Worm (Caenorhabditis elegans): ENCODE data around the gene F11A5.5.

Gene F11A5.5

DNA sequence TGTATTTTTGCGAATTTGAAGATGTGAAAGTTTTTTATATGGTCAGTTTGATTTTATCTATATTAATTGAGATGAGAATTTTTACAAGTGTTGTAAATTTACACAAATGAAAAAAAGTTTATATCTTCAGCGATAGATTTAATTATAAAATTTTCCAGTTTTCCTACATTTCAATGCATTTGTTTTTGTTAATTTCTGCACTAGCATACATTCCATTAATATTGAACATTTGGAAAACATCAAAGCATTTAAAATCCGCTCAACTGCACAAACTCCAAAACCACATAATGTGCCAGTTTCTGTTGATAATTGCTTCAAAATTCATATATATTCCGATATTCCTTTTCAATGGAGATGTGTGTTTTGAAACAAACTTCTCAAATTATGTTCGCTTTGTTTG is 15.2 kb upstream of the F11A5.5 start, which contains the start of gene srh-277:
Gene srh-277, plus strand, starts transcription at position 301 of the 400 bp plus-strand sequence.
- TF ChIP-seq nhr-237 (tag; optimal IDR thresholded peaks at IDR 0.05) (no peak), lin-13 (GFP tag; optimal IDR thresholded peaks at IDR 0.05) (no peak), skn-1 (tag; optimal IDR thresholded peaks at IDR 0.05) (no peak), C04F5.9 (tag; optimal IDR thresholded peaks at IDR 0.05) (no peak), swsn-7 (tag; optimal IDR thresholded peaks at IDR 0.05) (no peak), mep-1 (tag; optimal IDR thresholded peaks at IDR 0.05) (no peak), lin-39 (tag; optimal IDR thresholded peaks at IDR 0.05) (no peak), alr-1 (tag; optimal IDR thresholded peaks at IDR 0.05; ENCODE audit: borderline replicate concordance) (no peak), nhr-11 (tag; optimal IDR thresholded peaks at IDR 0.05) (no peak), sptf-1 (tag; optimal IDR thresholded peaks at IDR 0.05) (no peak), C34B4.2 (tag; optimal IDR thresholded peaks at IDR 0.05) (no peak), nhr-84 (tag; optimal IDR thresholded peaks at IDR 0.05) (no peak), unc-86 (tag; optimal IDR thresholded peaks at IDR 0.05) (no peak), ceh-88 (GFP tag; IDR thresholded peaks at IDR 0.05) (no peak)

DNA sequence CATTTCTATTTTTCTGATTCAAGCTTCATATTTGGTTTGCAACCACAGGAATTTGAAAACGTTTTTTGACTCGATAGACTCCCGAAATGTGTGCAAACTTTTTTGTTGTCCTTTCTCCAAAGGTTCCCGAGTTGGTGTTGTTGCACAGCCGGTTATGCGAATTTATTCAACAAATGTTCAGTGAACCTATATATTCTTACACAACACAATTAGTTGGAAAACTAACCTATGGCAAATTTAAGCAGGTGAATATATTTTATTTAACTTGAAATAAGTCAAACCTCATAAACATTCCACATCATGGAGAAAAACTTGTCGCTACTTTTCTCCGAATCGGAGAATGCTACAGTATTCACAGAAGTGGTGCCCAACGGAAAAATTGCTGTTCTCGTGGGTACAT is 14.8 kb upstream of the F11A5.5 start, which contains the start of gene srz-14:
Gene srz-14, plus strand, starts transcription at position 301 of the 400 bp plus-strand sequence.
- TF ChIP-seq tbx-2 (tag; optimal IDR thresholded peaks at IDR 0.05) (no peak), grh-1 (GFP tag; IDR thresholded peaks at IDR 0.05) (no peak), lin-14 (GFP tag; optimal IDR thresholded peaks at IDR 0.05) (no peak), lin-35 (GFP tag; optimal IDR thresholded peaks at IDR 0.05) (no peak), ceh-63 (GFP tag; optimal IDR thresholded peaks at IDR 0.05) (no peak), nhr-71 (tag; optimal IDR thresholded peaks at IDR 0.05) (no peak), isw-1 (GFP tag; IDR thresholded peaks at IDR 0.05) (no peak), mef-2 (tag; optimal IDR thresholded peaks at IDR 0.05) (no peak), fos-1 (tag; optimal IDR thresholded peaks at IDR 0.05) (no peak), nhr-47 (tag; optimal IDR thresholded peaks at IDR 0.05) (no peak), ceh-8 (GFP tag; optimal IDR thresholded peaks at IDR 0.05) (no peak), elt-2 (tag; optimal IDR thresholded peaks at IDR 0.05) (no peak), zip-4 (GFP tag; optimal IDR thresholded peaks at IDR 0.05) (no peak), nhr-85 (tag) (no peak), aly-2 (tag; optimal IDR thresholded peaks at IDR 0.05) (no peak), dsc-1 (tag; optimal IDR thresholded peaks at IDR 0.05) (no peak)

DNA sequence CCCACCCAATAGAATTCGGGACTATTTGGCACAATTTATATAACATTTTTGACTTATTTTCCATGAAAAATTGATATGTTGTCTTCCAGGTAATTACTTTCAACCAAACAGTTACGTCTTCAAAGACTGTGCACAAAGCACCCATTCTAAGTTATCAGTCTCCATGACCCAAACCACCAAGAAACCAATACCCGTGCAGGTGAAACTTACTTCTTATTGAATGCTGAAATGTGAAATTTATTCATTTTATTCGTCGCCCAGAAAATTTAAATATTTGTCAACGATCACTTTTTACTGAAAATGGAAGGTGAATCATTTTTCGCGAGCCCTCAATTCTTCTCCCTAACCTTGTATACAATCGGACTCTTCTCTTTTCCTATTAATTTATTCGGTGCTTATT is 7.6 kb upstream of the F11A5.5 start, which contains the start of gene srh-281:
Gene srh-281, plus strand, starts transcription at position 301 of the 400 bp plus-strand sequence.
- no peak for TF ChIP-seq nhr-237 (tag; optimal IDR thresholded peaks at IDR 0.05)
- TF ChIP-seq lin-15B (tag; optimal IDR thresholded peaks at IDR 0.05) = no peak
- TF ChIP-seq egl-27 (tag; optimal IDR thresholded peaks at IDR 0.05) = no peak
- TF ChIP-seq nhr-28 (tag; optimal IDR thresholded peaks at IDR 0.05) = no peak
- TF ChIP-seq ceh-8 (GFP tag; optimal IDR thresholded peaks at IDR 0.05) = no peak
- no peak for TF ChIP-seq snpc-4 (tag; optimal IDR thresholded peaks at IDR 0.05)
- TF ChIP-seq unc-62 (GFP tag; optimal IDR thresholded peaks at IDR 0.05) = no peak
- TF ChIP-seq nhr-84 (tag; optimal IDR thresholded peaks at IDR 0.05) = no peak
- no peak for TF ChIP-seq ceh-88 (GFP tag; IDR thresholded peaks at IDR 0.05)
- no peak for TF ChIP-seq nhr-76 (tag; optimal IDR thresholded peaks at IDR 0.05)
- TF ChIP-seq dpl-1 (GFP tag; optimal IDR thresholded peaks at IDR 0.05) = no peak
- TF ChIP-seq nhr-19 (GFP tag; conservative IDR thresholded peaks at IDR 0.05) = no peak
- no peak for TF ChIP-seq vab-15 (tag; optimal IDR thresholded peaks at IDR 0.05)
- no peak for TF ChIP-seq swsn-7 (tag; optimal IDR thresholded peaks at IDR 0.05)

DNA sequence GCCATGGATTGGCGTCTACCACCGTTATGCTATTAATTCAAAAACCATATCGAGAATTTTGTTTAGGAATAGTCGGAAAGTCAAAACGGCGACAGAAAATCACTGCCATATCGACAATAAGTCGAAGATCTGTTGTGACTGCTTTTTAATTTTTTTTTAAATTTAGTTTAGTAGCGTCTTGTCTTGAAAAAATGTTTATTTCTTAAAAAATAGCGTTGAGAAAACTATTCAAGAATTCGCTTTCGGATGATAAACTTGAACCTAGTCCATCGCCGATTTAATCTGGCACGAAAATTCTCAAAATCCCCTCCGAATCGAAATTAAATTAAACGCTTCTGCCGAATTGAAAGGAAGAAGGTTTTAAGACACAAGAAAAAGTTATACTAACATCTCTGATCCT is 6.0 kb upstream of the F11A5.5 start, which contains the start of gene srh-279:
Gene srh-279, plus strand, starts transcription at position 301 of the 400 bp plus-strand sequence.
- TF ChIP-seq ceh-8 (GFP tag; optimal IDR thresholded peaks at IDR 0.05) (no peak), swsn-7 (tag; optimal IDR thresholded peaks at IDR 0.05) (no peak), lin-35 (GFP tag; optimal IDR thresholded peaks at IDR 0.05) (no peak), skn-1 (tag; optimal IDR thresholded peaks at IDR 0.05) (no peak), sox-4 (tag; optimal IDR thresholded peaks at IDR 0.05) (no peak), mab-9 (GFP tag; IDR thresholded peaks at IDR 0.05) (no peak), unc-30 (tag; optimal IDR thresholded peaks at IDR 0.05) (no peak)

All from whole organism, L1 larva.